Fruit fly (Drosophila melanogaster): ENCODE measurements around the gene CG14294.

CG14294 gene

DNA sequence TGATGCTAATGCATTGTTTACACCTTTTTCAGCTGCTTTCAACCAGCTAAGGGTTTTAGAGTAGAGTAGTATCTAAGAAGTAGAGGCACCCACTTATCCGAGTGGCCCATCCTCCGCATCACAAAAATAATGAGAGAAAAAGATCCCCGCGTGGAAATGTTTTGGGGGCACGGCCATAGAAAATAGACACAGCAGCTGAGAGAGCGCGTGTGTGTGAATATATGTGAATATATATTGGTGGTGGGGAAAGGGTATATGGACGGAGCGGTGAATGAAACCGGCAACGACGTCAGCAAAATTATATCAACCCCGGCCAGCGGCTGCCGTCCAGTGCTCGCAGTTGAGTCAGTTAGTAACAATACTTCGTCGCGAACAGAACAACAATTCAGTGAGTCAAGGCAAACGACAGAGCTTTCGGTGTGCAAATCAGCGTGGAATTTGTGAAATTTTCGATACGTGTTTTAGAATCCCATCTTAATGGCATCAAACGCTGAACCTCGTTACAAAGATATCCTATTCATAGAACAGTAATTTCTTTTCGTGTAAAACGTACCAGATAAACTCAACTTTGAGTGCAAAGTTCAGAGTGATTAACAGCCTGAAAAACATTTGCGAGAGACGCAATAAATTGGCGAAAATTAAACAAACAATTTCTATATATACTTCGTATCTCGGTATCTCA lies 12.7 kb upstream of the CG14294 start, which contains the start of gene Xrp1:
Xrp1 (plus strand) TSS at position 375 of the 682 bp plus-strand sequence.
- TF ChIP-seq CG17801 (GFP tag; optimal IDR thresholded peaks at IDR 0.05; ENCODE audit: partially characterized antibody) = peak; percentile 33

DNA sequence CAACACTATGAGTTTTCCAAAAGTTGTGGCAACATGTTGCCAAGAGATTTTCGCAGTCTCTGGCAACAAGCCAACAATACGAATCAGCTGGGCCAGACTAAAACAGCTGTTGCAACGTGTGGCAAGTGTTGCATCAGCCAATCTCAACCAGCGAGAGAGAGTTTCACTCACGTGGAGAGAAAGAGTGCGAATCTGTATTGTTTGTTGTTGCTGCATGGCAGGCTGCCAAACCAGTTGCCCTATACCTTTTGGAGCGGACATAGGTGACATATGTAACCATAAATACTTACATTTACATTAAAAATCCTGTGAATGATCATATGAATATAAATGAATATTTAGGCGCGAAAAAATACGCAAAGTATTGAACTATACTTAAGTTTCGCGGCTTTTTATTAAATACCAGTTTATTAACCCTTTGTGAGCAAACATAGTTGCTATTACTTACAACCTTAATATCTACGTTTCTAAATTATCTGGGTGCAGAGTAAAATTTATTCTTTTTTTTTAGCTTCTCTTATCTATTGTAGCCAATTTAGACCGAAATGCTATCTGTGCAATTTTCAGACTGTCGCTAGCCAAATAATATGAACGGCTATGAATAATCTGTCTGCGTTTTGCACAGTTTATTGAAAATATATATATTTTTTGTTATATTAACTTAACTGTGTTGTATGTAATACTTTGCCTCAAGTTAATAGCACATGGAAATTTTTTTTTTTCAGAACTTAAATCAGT lies 12.0 kb upstream of the CG14294 start:
- no peak for TF ChIP-seq CG17801 (GFP tag; optimal IDR thresholded peaks at IDR 0.05; ENCODE audit: partially characterized antibody)

DNA sequence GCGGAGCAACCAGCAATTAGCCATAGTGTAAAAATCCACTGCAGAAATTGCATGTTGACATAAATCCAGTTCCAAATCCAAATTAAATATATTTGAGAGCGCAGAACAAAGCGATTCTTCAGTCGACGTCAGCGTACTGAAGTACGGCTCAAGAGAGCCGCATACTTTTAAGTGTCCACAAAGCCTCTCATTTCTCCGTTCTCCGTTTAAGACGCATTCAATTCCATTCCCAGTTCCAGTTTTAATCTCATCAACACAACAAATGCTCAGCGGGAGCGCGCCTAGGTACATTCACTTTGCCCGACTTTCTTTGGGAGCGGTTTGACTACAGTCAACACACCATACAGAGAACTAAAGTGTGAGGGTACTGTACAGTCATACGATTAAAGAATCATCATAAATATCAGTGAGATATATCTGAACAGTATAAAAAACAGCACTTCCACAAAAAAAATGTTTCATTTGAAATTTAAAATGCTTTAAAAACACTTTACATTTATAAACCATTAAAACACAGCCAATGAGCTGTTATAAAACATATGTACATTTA lies 10.8 kb upstream of the CG14294 start, which contains the start of gene Sgsh:
Sgsh (minus strand) TSS at position 141 of the 550 bp plus-strand sequence.
- TF ChIP-seq CG17801 (GFP tag; optimal IDR thresholded peaks at IDR 0.05; ENCODE audit: partially characterized antibody) = no peak

DNA sequence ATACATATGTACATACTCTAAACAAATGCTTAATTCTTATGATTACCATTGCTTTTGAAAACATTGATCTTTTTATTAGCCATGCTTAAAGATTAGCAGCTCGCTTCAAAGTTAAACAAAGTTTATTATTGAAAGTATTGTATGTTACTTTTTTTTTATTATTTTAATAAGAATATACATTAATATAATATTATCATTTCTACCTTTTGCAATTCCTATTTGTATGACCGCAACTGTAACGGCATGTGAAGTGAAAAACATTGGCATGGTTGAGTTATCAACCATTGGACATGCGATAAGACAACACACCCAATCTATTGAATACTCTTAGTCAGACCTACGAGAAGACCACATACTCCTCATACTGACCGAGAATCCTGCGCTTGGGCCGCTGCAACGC lies 8.9 kb upstream of the CG14294 start:
- TF ChIP-seq CG17801 (GFP tag; optimal IDR thresholded peaks at IDR 0.05; ENCODE audit: partially characterized antibody) = no peak

DNA sequence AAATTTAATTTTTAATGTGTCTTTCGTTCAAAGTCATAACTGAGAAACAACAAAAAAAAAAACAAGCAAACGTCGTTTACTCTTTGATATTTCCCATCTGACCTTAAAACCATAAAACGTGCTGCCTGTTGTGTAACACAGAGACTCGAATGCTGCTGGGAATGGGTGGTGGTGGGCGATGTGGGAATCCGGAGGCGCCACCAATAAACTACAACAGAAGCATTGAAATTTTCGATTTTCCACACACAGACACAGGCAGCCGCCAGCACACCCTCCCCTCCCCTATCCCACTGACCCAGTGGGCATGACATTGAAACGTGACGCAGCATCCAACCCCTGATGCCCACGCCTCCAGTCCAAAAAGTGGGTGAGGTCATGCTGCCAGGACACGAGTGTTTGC lies 8.3 kb upstream of the CG14294 start:
- TF ChIP-seq CG17801 (GFP tag; optimal IDR thresholded peaks at IDR 0.05; ENCODE audit: partially characterized antibody) = no peak

DNA sequence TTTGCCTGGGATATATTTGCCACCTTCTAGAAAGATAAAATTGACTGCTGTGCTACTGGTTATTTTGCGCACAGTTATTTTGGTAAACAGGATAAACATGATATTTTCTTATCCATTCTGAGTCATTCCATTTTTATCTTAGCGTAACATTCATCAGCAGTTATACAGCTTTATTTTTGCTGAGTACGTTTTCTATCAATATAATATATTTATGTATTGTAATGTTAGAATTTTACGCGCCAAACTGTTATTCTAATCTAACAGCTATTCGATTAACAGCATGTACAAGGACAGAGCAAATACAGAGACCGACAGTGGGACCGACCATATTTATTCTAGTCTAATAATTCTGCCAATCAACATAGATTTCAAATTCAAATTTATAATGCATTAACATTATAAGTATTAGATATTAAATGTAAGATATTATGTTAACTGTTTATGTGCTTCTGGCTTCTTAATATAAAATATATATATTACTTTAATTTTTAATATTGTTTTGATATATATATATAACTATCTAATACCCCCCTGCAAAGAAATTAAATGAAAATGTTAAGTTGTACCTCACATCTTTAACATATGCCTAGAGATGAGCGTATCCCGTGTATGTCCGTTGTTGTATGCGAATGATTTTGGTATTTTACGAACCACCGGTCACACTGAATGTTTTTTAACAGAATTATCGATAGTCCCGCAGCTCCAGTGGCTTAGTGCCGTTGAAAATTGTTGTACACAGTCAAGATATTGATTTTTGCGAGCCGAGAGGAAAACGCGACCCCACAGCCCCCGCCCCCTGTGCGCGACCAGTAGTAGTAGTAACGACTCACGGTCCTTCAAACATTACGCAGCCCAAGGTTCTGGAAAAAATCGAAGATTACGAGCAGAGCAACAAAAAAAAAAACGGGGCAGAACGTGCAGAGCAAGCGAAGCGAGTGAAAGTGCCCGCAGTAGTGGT lies 4.1 kb upstream of the CG14294 start, which contains the start of gene EndoA:
EndoA (plus strand) TSS at position 689 of the 958 bp plus-strand sequence.
- peak; percentile 26 for TF ChIP-seq CG17801 (GFP tag; optimal IDR thresholded peaks at IDR 0.05; ENCODE audit: partially characterized antibody)

DNA sequence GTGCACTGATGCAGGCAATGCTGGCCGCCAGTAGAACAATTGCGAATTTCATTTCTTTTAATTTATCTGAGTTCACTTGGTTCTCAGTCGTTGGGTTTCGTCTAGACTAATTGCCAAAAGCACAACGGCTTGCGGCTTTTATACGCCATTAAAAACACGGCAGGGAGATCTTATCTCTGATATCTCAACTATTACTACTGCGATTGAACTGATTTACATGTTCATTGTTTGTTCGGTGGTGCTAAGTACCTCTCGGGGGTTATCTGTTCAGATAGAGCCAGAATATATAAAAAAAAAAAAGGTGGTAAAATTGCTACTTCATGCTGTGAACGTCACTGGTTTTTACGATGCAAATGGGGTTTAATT lies 3.5 kb upstream of the CG14294 start, which contains the start of gene CG14292:
CG14292 (minus strand) TSS at position 101 of the 366 bp plus-strand sequence.
- no peak for TF ChIP-seq CG17801 (GFP tag; optimal IDR thresholded peaks at IDR 0.05; ENCODE audit: partially characterized antibody)

DNA sequence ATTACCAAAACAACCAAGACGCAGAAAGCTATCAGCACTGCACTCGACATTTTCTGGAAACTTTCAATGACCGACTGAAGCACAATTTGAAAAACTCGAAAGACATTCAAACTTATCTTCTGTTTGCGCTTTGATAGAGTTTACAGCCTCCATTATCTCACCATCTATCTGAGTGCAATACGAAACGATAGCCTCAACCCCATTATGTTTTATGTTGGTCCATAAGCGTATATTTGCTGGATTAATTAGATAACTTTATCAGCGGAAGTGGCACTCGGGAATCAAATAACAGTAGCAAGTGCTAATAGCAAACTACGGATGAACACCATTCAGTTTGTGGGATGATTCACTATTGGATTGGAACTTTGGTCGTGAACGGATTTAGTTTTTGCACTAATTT lies 794 bp upstream of the CG14294 start, which contains the start of gene CG34284:
CG34284 (minus strand) TSS at position 76 of the 400 bp plus-strand sequence.
- TF ChIP-seq CG17801 (GFP tag; optimal IDR thresholded peaks at IDR 0.05; ENCODE audit: partially characterized antibody) = peak; percentile 11

DNA sequence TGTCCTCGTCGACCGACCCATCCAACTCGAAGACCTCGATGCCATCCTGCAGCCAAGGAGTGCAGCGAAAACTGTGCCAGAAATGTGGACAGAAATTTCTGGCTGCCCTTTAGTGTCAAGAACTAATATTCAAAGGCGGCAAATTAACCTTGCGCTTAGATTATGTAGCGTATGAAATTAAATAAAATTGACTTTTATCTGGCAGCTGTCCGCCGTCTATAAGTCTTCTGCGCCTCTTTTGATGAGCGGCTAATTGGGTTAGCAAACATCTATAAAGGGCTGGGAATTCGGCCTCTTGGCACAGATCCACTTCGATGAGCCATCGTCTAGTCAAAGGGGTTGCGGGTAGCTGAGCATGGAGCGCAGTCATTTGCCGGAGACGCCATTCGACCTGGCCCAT lies 2.9 kb downstream of the CG14294 start, which contains the start of gene Rh2:
Rh2 (plus strand) TSS at position 301 of the 400 bp plus-strand sequence.
- no peak for TF ChIP-seq CG17801 (GFP tag; optimal IDR thresholded peaks at IDR 0.05; ENCODE audit: partially characterized antibody)

DNA sequence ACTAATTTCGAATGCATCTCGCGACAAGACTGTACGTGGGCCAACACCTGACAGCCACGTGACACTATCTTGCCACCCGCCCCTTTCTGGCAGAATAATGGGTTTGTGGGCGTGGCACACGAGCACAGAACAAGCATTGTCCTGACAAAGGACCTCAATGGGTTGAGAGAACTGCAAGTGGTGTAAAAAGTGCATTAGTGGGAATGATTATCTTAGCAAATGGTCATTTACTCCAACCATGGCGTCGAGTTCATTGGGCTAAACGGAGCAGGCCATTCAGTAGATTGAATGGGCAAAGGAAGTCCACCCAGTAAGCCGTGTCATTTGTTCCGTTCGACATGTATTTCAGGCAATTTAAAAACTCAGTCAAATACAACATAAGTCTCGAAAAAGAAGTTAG lies 4.2 kb downstream of the CG14294 start, which contains the start of gene CG14297:
CG14297 (plus strand) TSS at position 301 of the 400 bp plus-strand sequence.
- TF ChIP-seq CG17801 (GFP tag; optimal IDR thresholded peaks at IDR 0.05; ENCODE audit: partially characterized antibody) = no peak

DNA sequence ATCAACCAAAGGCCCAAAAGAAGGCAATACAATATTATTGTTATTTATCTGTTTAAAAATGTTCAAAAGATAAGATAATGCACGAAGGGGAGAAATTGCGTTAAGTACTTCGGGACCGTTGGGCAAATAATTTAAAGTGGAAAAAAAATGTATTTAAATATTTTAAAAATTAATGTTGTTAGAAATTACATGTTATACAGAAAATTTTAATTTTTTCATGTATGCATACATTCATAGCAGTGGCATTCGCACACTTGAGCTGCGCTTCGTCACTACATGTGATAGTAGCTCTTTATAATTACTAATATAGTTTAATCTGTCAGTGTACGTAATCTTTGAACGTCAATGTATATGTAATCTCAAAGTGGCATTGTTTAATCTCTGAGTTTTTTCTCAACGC lies 6.8 kb downstream of the CG14294 start:
- TF ChIP-seq CG17801 (GFP tag; optimal IDR thresholded peaks at IDR 0.05; ENCODE audit: partially characterized antibody) = no peak

DNA sequence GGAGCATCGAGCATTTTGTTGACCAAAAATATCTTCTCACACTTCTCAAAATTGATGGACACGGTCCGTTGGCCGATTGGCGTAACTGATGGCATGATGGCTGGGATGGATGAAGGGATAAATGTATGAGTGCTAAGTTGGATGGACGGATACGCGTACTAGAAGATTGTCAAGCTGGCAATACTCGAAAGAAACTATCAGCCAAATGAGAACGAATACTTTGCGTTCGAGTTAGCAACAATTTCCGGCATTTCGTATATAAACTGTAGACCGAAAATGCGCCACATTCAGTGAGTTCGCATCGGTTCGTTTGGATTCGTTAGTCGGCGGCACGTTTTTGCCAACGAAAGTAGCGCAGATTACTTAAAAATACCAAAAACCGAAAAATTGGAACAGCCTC lies 26.8 kb downstream of the CG14294 start, which contains the start of gene CG14298:
CG14298 (plus strand) TSS at position 301 of the 400 bp plus-strand sequence.
- TF ChIP-seq CG17801 (GFP tag; optimal IDR thresholded peaks at IDR 0.05; ENCODE audit: partially characterized antibody) = no peak

DNA sequence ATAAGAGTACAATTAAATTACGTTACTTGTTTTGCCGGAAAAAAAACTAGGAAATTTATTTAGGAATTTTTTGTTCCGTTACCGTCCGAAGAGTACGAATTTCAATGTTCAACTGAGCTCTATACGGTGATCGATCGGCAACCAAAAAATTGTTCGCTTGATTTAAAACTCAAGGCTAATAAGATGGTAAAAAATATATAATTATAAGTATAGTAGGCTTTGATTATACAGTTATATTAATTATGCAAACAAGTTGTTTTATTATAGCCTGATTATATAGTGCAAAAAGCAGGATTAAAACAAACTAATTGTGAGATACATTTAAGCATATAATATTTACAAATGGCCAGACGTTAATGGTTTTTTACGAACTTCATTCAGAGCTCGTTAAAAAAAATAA lies 50.4 kb downstream of the CG14294 start, which contains the start of gene CG31226:
CG31226 (minus strand) TSS at position 101 of the 400 bp plus-strand sequence.
- no peak for TF ChIP-seq CG17801 (GFP tag; optimal IDR thresholded peaks at IDR 0.05; ENCODE audit: partially characterized antibody)

Measured in ovary, adult (tissue).